Worm (Caenorhabditis elegans): Measurements from ENCODE around the gene T21B4.3.

ce11 chrII:12448241-12448640 is 48.6 kb downstream of the T21B4.3 start, which contains the start of gene srh-27:
- TF ChIP-seq pag-3 (tag; optimal IDR thresholded peaks at IDR 0.05; ENCODE audit: borderline replicate concordance), result no peak
- no peak for TF ChIP-seq nfya-1 (tag; optimal IDR thresholded peaks at IDR 0.05)
